Worm (Caenorhabditis elegans): Measurements from ENCODE around the gene C34E10.12.

C34E10.12 gene

ce11 chrIII:5222777-5223176 lies 4.9 kb downstream of the C34E10.12 start:
- no peak for TF ChIP-seq nhr-77 (tag; optimal IDR thresholded peaks at IDR 0.05)
- peak; percentile 60 for TF ChIP-seq F13H6.1 (tag; optimal IDR thresholded peaks at IDR 0.05)
- TF ChIP-seq nhr-129 (tag; optimal IDR thresholded peaks at IDR 0.05): peak; percentile 62

ce11 chrIII:5221820-5222219 lies 5.9 kb downstream of the C34E10.12 start:
- TF ChIP-seq elt-3 (tag; optimal IDR thresholded peaks at IDR 0.05) (no peak), nhr-237 (tag; optimal IDR thresholded peaks at IDR 0.05) (no peak), nhr-129 (tag; optimal IDR thresholded peaks at IDR 0.05) (no peak), elt-1 (tag; optimal IDR thresholded peaks at IDR 0.05) (no peak), unc-55 (GFP tag; optimal IDR thresholded peaks at IDR 0.05) (no peak), unc-62 (GFP tag; optimal IDR thresholded peaks at IDR 0.05) (no peak), F13H6.1 (tag; optimal IDR thresholded peaks at IDR 0.05) (no peak), sma-3 (GFP tag; optimal IDR thresholded peaks at IDR 0.05) (no peak), skn-1 (tag; optimal IDR thresholded peaks at IDR 0.05) (no peak), Y55F3AM.14 (GFP tag; optimal IDR thresholded peaks at IDR 0.05) (no peak), lin-39 (tag; optimal IDR thresholded peaks at IDR 0.05) (no peak), gmeb-1 (tag; optimal IDR thresholded peaks at IDR 0.05) (no peak), mbf-1 (tag; optimal IDR thresholded peaks at IDR 0.05) (no peak), nhr-21 (tag; optimal IDR thresholded peaks at IDR 0.05) (no peak), lin-13 (GFP tag; optimal IDR thresholded peaks at IDR 0.05) (no peak), nhr-10 (tag; optimal IDR thresholded peaks at IDR 0.05) (no peak), ztf-1 (GFP tag; conservative IDR thresholded peaks at IDR 0.05) (no peak), nhr-11 (tag; optimal IDR thresholded peaks at IDR 0.05) (no peak)

ce11 chrIII:5218687-5219086 lies 9.0 kb downstream of the C34E10.12 start, which contains the start of gene ZC155.2:
Gene ZC155.2 (plus strand): TSS chrIII:5218987.
- TF ChIP-seq C34F6.9 (tag; optimal IDR thresholded peaks at IDR 0.05): no peak
- TF ChIP-seq mab-5 (tag; optimal IDR thresholded peaks at IDR 0.05): peak; percentile 23

- no peak for TF ChIP-seq mab-5 (tag; optimal IDR thresholded peaks at IDR 0.05)
- no peak for TF ChIP-seq fos-1 (tag; optimal IDR thresholded peaks at IDR 0.05)
- TF ChIP-seq nhr-25 (tag; optimal IDR thresholded peaks at IDR 0.05): no peak
- no peak for TF ChIP-seq mbf-1 (tag; optimal IDR thresholded peaks at IDR 0.05)
- no peak for TF ChIP-seq ZK546.5 (tag; optimal IDR thresholded peaks at IDR 0.05)
- TF ChIP-seq nhr-77 (tag; optimal IDR thresholded peaks at IDR 0.05): no peak
- TF ChIP-seq ama-1 (optimal IDR thresholded peaks at IDR 0.05): no peak
Observed at ce11 chrIII:5217511-5217910, 10.2 kb downstream of the C34E10.12 start, which contains the start of gene cutl-19. Gene cutl-19 (minus strand): TSS chrIII:5217611.

ce11 chrIII:5215375-5215774 lies 12.3 kb downstream of the C34E10.12 start, which contains the start of gene ZC155.4:
Gene ZC155.4 (minus strand): TSS chrIII:5215475.
- TF ChIP-seq egl-27 (tag; optimal IDR thresholded peaks at IDR 0.05): no peak
- no peak for TF ChIP-seq zag-1 (tag; optimal IDR thresholded peaks at IDR 0.05)
- no peak for TF ChIP-seq ZK546.5 (tag; optimal IDR thresholded peaks at IDR 0.05)
- TF ChIP-seq ztf-4 (tag; optimal IDR thresholded peaks at IDR 0.05): no peak
- TF ChIP-seq peb-1 (tag; optimal IDR thresholded peaks at IDR 0.05): no peak
- no peak for TF ChIP-seq ztf-11 (tag; optimal IDR thresholded peaks at IDR 0.05)
- TF ChIP-seq R02D3.7 (tag; optimal IDR thresholded peaks at IDR 0.05): no peak
- no peak for TF ChIP-seq nhr-10 (tag; optimal IDR thresholded peaks at IDR 0.05)
- TF ChIP-seq sma-3 (GFP tag; optimal IDR thresholded peaks at IDR 0.05): no peak
- no peak for TF ChIP-seq lin-13 (GFP tag; optimal IDR thresholded peaks at IDR 0.05)
- no peak for TF ChIP-seq unc-39 (tag; optimal IDR thresholded peaks at IDR 0.05)

- TF ChIP-seq egl-27 (tag; optimal IDR thresholded peaks at IDR 0.05) (no peak), elt-1 (tag; optimal IDR thresholded peaks at IDR 0.05) (no peak), nhr-77 (tag; optimal IDR thresholded peaks at IDR 0.05) (no peak), lin-11 (tag; optimal IDR thresholded peaks at IDR 0.05) (no peak), sma-3 (GFP tag; optimal IDR thresholded peaks at IDR 0.05) (no peak), nhr-129 (tag; optimal IDR thresholded peaks at IDR 0.05) (no peak), ztf-11 (tag; optimal IDR thresholded peaks at IDR 0.05) (no peak), gmeb-1 (tag; optimal IDR thresholded peaks at IDR 0.05) (no peak), crh-2 (tag; optimal IDR thresholded peaks at IDR 0.05) (no peak), zag-1 (tag; optimal IDR thresholded peaks at IDR 0.05) (no peak), ceh-82 (tag; optimal IDR thresholded peaks at IDR 0.05) (no peak), fos-1 (tag; optimal IDR thresholded peaks at IDR 0.05) (no peak), blmp-1 (tag; optimal IDR thresholded peaks at IDR 0.05; ENCODE audit: insufficient read depth) (no peak), nhr-11 (tag; optimal IDR thresholded peaks at IDR 0.05) (no peak), nhr-6 (tag; optimal IDR thresholded peaks at IDR 0.05) (no peak), sma-9 (GFP tag; optimal IDR thresholded peaks at IDR 0.05) (no peak), sma-9 (tag; optimal IDR thresholded peaks at IDR 0.05) (no peak)
Observed at ce11 chrIII:5214162-5214561, 13.5 kb downstream of the C34E10.12 start.
